Worm (Caenorhabditis elegans) whole organism, L3 larva: ENCODE data around the gene F02D10.2.

Source experiments
- egl-5 ChIP-seq: fragments of 150-350 bp; optimal IDR thresholded peaks from 2 replicates; lab custom pipeline; 2017; ENCODE audit warnings: missing biosample characterization, missing genetic modification reagents, missing genetic modification characterization, inconsistent platforms
- elt-2 ChIP-seq: sonication (generic microtip); optimal IDR thresholded peaks from 2 replicates; lab custom pipeline; 2016; ENCODE audit warnings: missing genetic modification reagents, mild to moderate bottlenecking, missing genetic modification characterization, missing compliant biosample characterization
- hmg-11 ChIP-seq: sonication (generic microtip); optimal IDR thresholded peaks from 2 replicates; lab custom pipeline; 2016; ENCODE audit warnings: missing genetic modification characterization, missing compliant biosample characterization
- lin-39 ChIP-seq: fragments of 150-350 bp; optimal IDR thresholded peaks from 2 replicates; lab custom pipeline; 2018; ENCODE audit warnings: missing biosample characterization, missing genetic modification reagents, missing genetic modification characterization
- nfya-1 ChIP-seq: sonication (generic microtip); optimal IDR thresholded peaks from 2 replicates; lab custom pipeline; 2017; ENCODE audit warnings: missing genetic modification characterization, mild to moderate bottlenecking, missing compliant biosample characterization, antibody characterized with exemption, moderate library complexity; ENCODE audit not compliant: insufficient read depth
- nhr-11 ChIP-seq: fragments of 150-350 bp; optimal IDR thresholded peaks from 2 replicates; lab custom pipeline; 2014; ENCODE audit warnings: missing biosample characterization, missing genetic modification characterization
- nhr-23 ChIP-seq: fragments of 150-350 bp; optimal IDR thresholded peaks from 2 replicates; lab custom pipeline; 2014; ENCODE audit warnings: missing biosample characterization, missing genetic modification reagents, missing genetic modification characterization
- nhr-43 ChIP-seq: sonication (generic microtip); optimal IDR thresholded peaks from 2 replicates; lab custom pipeline; 2016; ENCODE audit warnings: mild to moderate bottlenecking, missing genetic modification characterization, missing compliant biosample characterization; ENCODE audit not compliant: poor library complexity, severe bottlenecking
- nhr-67 ChIP-seq: fragments of 150-350 bp; optimal IDR thresholded peaks from 2 replicates; lab custom pipeline; 2014; ENCODE audit warnings: missing biosample characterization, missing genetic modification characterization
- nhr-76 ChIP-seq: fragments of 150-350 bp; sonication (generic microtip); optimal IDR thresholded peaks from 5 replicates; lab custom pipeline; 2014; ENCODE audit warnings: missing biosample characterization, missing genetic modification characterization
- nhr-77 ChIP-seq: fragments of 150-350 bp; optimal IDR thresholded peaks from 2 replicates; lab custom pipeline; 2014; ENCODE audit warnings: missing biosample characterization, missing genetic modification characterization
- pha-4 ChIP-seq: fragments of 150-350 bp; optimal IDR thresholded peaks from 2 replicates; lab custom pipeline; 2014; ENCODE audit warnings: missing biosample characterization, missing genetic modification reagents, missing genetic modification characterization
- pqm-1 ChIP-seq: fragments of 150-350 bp; optimal IDR thresholded peaks from 2 replicates; lab custom pipeline; 2017; ENCODE audit warnings: missing biosample characterization, missing genetic modification characterization, inconsistent platforms
- skn-1 ChIP-seq: fragments of 150-350 bp; optimal IDR thresholded peaks from 2 replicates; lab custom pipeline; 2014; ENCODE audit warnings: missing biosample characterization, missing genetic modification characterization
- snpc-4 ChIP-seq: fragments of 150-350 bp; optimal IDR thresholded peaks from 2 replicates; lab custom pipeline; 2014; ENCODE audit warnings: missing biosample characterization, missing genetic modification characterization
- ztf-4 ChIP-seq: fragments of 150-350 bp; optimal IDR thresholded peaks from 2 replicates; lab custom pipeline; 2014; ENCODE audit warnings: missing biosample characterization, missing genetic modification characterization

The F02D10.2 gene

DNA sequence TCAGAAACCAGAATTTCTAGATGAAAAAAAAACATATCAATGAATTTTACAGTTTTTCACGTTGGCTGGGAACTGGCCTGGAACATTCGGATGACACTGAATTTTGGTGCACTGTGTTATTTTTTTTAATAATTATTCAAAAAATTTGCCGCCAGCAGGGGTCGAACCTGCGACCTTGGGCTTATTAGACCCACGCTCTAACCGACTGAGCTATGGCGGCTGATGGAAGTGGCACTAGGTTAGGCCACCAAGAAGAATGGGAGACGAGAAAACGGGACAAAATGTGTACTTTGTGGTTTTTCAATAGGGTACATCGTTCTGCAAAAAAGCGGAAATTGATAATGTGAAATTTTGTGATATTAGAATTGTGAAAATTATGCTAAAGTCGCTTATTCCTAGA lies 48.7 kb downstream of the F02D10.2 start:
- TF ChIP-seq lin-39 (tag; lab: Kevin White, UChicago), result peak; percentile 41
- no peak for TF ChIP-seq nhr-77 (tag; lab: Kevin White, UChicago)
- peak; percentile 69 for TF ChIP-seq pha-4 (tag; lab: Kevin White, UChicago)
- TF ChIP-seq hmg-11 (tag; lab: Kevin White, UChicago), result peak; percentile 67
- peak; percentile 41 for TF ChIP-seq pqm-1
- TF ChIP-seq nhr-11 (tag; lab: Kevin White, UChicago), result no peak
- no peak for TF ChIP-seq nfya-1 (tag; lab: Kevin White, UChicago)
- TF ChIP-seq ztf-4 (tag; lab: Kevin White, UChicago), result no peak
- TF ChIP-seq egl-5, result no peak
- peak; percentile 6 for TF ChIP-seq nhr-23 (tag; lab: Kevin White, UChicago)
- TF ChIP-seq nhr-67 (tag; lab: Kevin White, UChicago), result no peak
- no peak for TF ChIP-seq snpc-4 (tag; lab: Kevin White, UChicago)
- no peak for TF ChIP-seq skn-1 (tag; lab: Kevin White, UChicago)
- TF ChIP-seq nhr-43 (tag; lab: Kevin White, UChicago), result no peak
- no peak for TF ChIP-seq nhr-76
- TF ChIP-seq elt-2 (tag; lab: Kevin White, UChicago), result peak; percentile 43
